Worm (Caenorhabditis elegans): ENCODE results near the gene add-2.
"Not testable (repeated sequence)": the region's sequence is repeated elsewhere in the genome, so short reads cannot be mapped to it uniquely, and the experiment has no call there.

add-2 gene

DNA sequence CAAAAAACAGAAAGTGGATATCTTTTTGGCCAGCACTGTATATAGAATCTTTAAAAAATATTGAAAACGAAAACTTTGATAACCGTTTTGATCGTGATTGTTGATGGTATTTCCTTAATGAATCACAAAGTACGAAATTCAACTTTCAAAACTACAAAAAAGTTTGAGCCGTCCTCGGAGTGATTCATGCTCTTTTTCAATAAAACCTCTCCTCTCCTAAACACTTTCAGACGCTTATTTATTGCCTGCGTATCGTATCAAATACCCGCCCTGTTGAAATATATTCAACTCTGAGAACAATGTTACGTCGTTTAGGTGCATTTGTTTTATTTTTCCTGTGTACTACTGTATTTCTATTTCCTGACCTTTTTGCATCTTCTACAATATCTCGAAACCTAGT, 7.7 kb upstream of the add-2 start:
- TF ChIP-seq mep-1 (tag; optimal IDR thresholded peaks at IDR 0.05) (no peak), nhr-19 (GFP tag; conservative IDR thresholded peaks at IDR 0.05) (no peak), elt-2 (tag; optimal IDR thresholded peaks at IDR 0.05) (no peak), alr-1 (tag; optimal IDR thresholded peaks at IDR 0.05; ENCODE audit: borderline replicate concordance) (no peak), tlp-1 (tag; optimal IDR thresholded peaks at IDR 0.05) (no peak), nhr-85 (tag) (no peak), snu-23 (GFP tag; optimal IDR thresholded peaks at IDR 0.05) (no peak), pax-3 (tag; optimal IDR thresholded peaks at IDR 0.05) (no peak), lsy-2 (tag; optimal IDR thresholded peaks at IDR 0.05) (no peak), ceh-90 (tag; optimal IDR thresholded peaks at IDR 0.05) (no peak), dpl-1 (GFP tag; optimal IDR thresholded peaks at IDR 0.05) (no peak)

DNA sequence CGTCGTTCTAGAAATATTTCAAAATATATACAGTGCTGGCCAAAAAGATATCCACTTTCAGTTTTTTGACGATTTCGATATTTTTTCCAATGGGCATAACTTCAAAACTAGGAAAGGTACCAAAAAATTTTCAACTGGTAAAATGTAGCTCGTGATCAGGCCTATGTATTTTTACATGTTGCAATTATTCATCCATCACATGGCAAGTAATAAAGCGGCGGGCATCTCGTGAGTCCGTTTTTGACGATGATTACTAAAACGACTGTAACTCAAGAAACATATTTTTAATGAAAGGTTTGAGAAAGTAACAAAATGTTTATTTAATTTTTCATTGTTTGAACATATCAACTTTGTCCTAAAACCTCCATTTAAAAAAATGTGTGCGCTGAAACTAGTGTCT, 6.8 kb upstream of the add-2 start, which contains the start of gene F10C2.3:
Gene F10C2.3 (plus strand): TSS at position 301 of the 400 bp plus-strand sequence.
- TF ChIP-seq F16B12.6 (tag; optimal IDR thresholded peaks at IDR 0.05); ama-1 (optimal IDR thresholded peaks at IDR 0.05); hlh-17 (GFP tag; optimal IDR thresholded peaks at IDR 0.05; ENCODE audit: borderline replicate concordance): not testable (repeated sequence)

- TF ChIP-seq elt-3 (tag; optimal IDR thresholded peaks at IDR 0.05) (peak in 5 of 6 experiments; percentile 49 to 94 (median 71)), elt-2 (tag; optimal IDR thresholded peaks at IDR 0.05) (no peak), snu-23 (GFP tag; optimal IDR thresholded peaks at IDR 0.05) (peak; percentile 10), nhr-71 (tag; optimal IDR thresholded peaks at IDR 0.05) (peak; percentile 22), efl-1 (optimal IDR thresholded peaks at IDR 0.05) (no peak), efl-1 (GFP tag; optimal IDR thresholded peaks at IDR 0.05 in 1 of 2) (peak in 1 of 2 experiments; percentile 86), nhr-85 (tag) (peak; percentile 53), isw-1 (GFP tag; IDR thresholded peaks at IDR 0.05) (no peak), nhr-20 (tag; optimal IDR thresholded peaks at IDR 0.05) (peak; percentile 14), lin-14 (GFP tag; optimal IDR thresholded peaks at IDR 0.05) (peak; percentile 11), blmp-1 (tag; optimal IDR thresholded peaks at IDR 0.05) (peak; percentile 97), lin-35 (GFP tag; optimal IDR thresholded peaks at IDR 0.05) (peak in 1 of 2 experiments; percentile 2), lin-13 (GFP tag; optimal IDR thresholded peaks at IDR 0.05) (no peak)
These were observed 1.5 kb downstream of the add-2 start for ce11 chrV:12011686-12012085.

- no peak for TF ChIP-seq grh-1 (GFP tag; IDR thresholded peaks at IDR 0.05)
- TF ChIP-seq nhr-19 (GFP tag; conservative IDR thresholded peaks at IDR 0.05) = no peak
- TF ChIP-seq nhr-90 (tag; optimal IDR thresholded peaks at IDR 0.05; ENCODE audit: poor library complexity) = no peak
- TF ChIP-seq lin-13 (GFP tag; optimal IDR thresholded peaks at IDR 0.05) = no peak
- TF ChIP-seq ama-1 (optimal IDR thresholded peaks at IDR 0.05) = no peak
- no peak for TF ChIP-seq nhr-84 (tag; optimal IDR thresholded peaks at IDR 0.05)
- no peak for TF ChIP-seq elt-3 (tag; optimal IDR thresholded peaks at IDR 0.05)
- no peak for TF ChIP-seq dsc-1 (tag; optimal IDR thresholded peaks at IDR 0.05)
- no peak for TF ChIP-seq nhr-20 (tag; optimal IDR thresholded peaks at IDR 0.05)
- no peak for TF ChIP-seq F16B12.6 (tag; optimal IDR thresholded peaks at IDR 0.05)
- TF ChIP-seq egl-13 (tag; optimal IDR thresholded peaks at IDR 0.05) = no peak
- no peak for TF ChIP-seq mdl-1 (tag; optimal IDR thresholded peaks at IDR 0.05)
- TF ChIP-seq nhr-28 (tag; optimal IDR thresholded peaks at IDR 0.05) = no peak
- TF ChIP-seq sup-37 (GFP tag; optimal IDR thresholded peaks at IDR 0.05) = no peak
- no peak for TF ChIP-seq hpl-2 (GFP tag; optimal IDR thresholded peaks at IDR 0.05)
These were observed 6.7 kb downstream of the add-2 start, which contains the start of gene F57F5.3 for ce11 chrV:12006495-12006894. F57F5.3 (minus strand) TSS chrV:12006595.

- TF ChIP-seq dsc-1 (tag; optimal IDR thresholded peaks at IDR 0.05) (no peak), mdl-1 (tag; optimal IDR thresholded peaks at IDR 0.05) (no peak), rnt-1 (tag; optimal IDR thresholded peaks at IDR 0.05) (no peak), jun-1 (tag; optimal IDR thresholded peaks at IDR 0.05) (no peak), unc-62 (GFP tag; optimal IDR thresholded peaks at IDR 0.05) (no peak), hpl-2 (GFP tag; optimal IDR thresholded peaks at IDR 0.05) (no peak), efl-1 (optimal IDR thresholded peaks at IDR 0.05) (no peak), efl-1 (GFP tag; optimal IDR thresholded peaks at IDR 0.05 in 1 of 2) (peak in 1 of 2 experiments; percentile 73), unc-86 (tag; optimal IDR thresholded peaks at IDR 0.05) (no peak), nhr-84 (tag; optimal IDR thresholded peaks at IDR 0.05) (no peak), C16A3.4 (tag; optimal IDR thresholded peaks at IDR 0.05) (no peak), aly-2 (tag; optimal IDR thresholded peaks at IDR 0.05) (peak; percentile 71), fkh-10 (GFP tag; optimal IDR thresholded peaks at IDR 0.05) (no peak), F16B12.6 (tag; optimal IDR thresholded peaks at IDR 0.05) (no peak), nhr-11 (tag; optimal IDR thresholded peaks at IDR 0.05) (no peak), C04F5.9 (tag; optimal IDR thresholded peaks at IDR 0.05) (no peak), nhr-71 (tag; optimal IDR thresholded peaks at IDR 0.05) (peak; percentile 14), tbx-2 (tag; optimal IDR thresholded peaks at IDR 0.05) (no peak), elt-2 (tag; optimal IDR thresholded peaks at IDR 0.05) (peak; percentile 18), swsn-7 (tag; optimal IDR thresholded peaks at IDR 0.05) (no peak)
These were observed 8.7 kb downstream of the add-2 start for ce11 chrV:12004501-12004940.
